Worm (Caenorhabditis elegans): Measurements from ENCODE around the gene cbp-2.

Gene cbp-2

DNA sequence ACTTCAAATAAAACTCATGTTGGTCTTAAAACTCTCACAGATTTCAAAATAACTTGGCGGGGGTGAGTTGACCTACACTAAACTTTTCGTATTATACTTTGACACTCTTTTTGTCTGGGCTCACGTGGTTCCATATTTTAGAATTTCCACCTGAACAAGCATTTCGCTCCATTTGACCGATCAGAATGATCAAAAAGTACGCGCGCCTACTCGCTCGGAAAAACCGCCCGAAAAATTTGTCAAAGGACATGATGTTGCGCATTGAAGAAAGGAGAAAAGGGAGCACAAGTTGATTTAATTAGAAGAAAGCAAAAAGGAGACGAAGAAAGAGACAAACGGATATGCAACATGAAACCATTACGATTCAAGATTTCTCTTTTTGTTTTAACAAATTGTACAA, 36.7 kb upstream of the cbp-2 start:
- no peak for TF ChIP-seq unc-3 (GFP tag; conservative IDR thresholded peaks at IDR 0.05)
- no peak for TF ChIP-seq unc-3 (tag; optimal IDR thresholded peaks at IDR 0.05)
- TF ChIP-seq unc-42 (tag; optimal IDR thresholded peaks at IDR 0.05) = peak; percentile 82

DNA sequence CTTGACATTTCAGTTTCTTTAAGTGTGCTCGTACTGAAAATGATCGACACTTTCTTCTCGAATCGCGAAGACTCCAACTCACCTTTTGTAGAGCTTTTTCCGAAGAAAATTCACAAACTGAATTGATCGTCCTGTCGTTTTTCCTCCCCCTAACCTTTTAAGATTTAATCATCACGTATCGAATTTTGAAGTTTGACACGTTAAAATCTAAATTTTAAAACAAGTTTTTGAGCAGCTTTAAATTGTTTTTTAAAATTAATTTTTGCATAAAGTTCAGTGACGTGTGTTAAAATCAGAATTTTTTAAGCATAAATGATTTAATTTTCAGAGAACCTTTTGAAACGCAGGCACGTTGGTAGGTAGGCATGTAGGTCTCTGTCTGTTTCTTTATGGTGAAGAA, 31.6 kb upstream of the cbp-2 start, which contains the start of gene alg-4:
alg-4 (minus strand) TSS at position 101 of the 400 bp plus-strand sequence.
- TF ChIP-seq ztf-16 (tag; optimal IDR thresholded peaks at IDR 0.05) (no peak), K09A11.1 (tag; optimal IDR thresholded peaks at IDR 0.05; ENCODE audit: insufficient read depth) (no peak), mec-3 (tag; optimal IDR thresholded peaks at IDR 0.05; ENCODE audit: borderline replicate concordance) (no peak), tbx-7 (tag; optimal IDR thresholded peaks at IDR 0.05) (no peak), eyg-1 (tag; optimal IDR thresholded peaks at IDR 0.05) (no peak), lim-6 (tag; optimal IDR thresholded peaks at IDR 0.05) (no peak), ceh-6 (GFP tag; optimal IDR thresholded peaks at IDR 0.05) (no peak), ceh-30 (tag; optimal IDR thresholded peaks at IDR 0.05) (no peak), sox-2 (GFP tag; IDR thresholded peaks at IDR 0.05) (no peak), elt-4 (tag; optimal IDR thresholded peaks at IDR 0.05) (no peak), Y22D7AL.16 (tag; optimal IDR thresholded peaks at IDR 0.05) (no peak), nhr-11 (tag; optimal IDR thresholded peaks at IDR 0.05) (no peak), sox-4 (tag; optimal IDR thresholded peaks at IDR 0.05) (no peak), ceh-48 (tag; optimal IDR thresholded peaks at IDR 0.05) (no peak), dve-1 (tag; optimal IDR thresholded peaks at IDR 0.05) (no peak)

DNA sequence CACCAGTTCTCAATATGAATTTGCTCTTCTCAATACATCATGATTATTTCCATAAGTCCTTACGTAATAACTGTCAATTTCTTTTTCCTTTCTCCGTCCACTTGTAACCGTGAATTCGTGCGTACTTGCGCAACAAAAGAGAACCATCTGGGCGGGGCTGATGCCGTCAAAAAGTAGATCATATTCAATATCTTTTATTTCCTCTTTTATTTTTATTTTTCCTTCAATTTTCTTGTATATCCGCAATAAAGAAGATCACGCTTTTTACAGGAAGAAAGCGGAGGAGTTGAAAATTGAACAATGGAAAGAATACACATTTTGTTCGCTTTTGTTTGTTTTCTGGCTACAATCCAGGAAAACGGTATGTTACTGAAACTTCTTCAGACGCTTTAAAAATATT, 30.1 kb upstream of the cbp-2 start, which contains the start of gene mam-7:
mam-7 (plus strand) TSS at position 301 of the 400 bp plus-strand sequence.
- no peak for TF ChIP-seq madf-2 (tag; optimal IDR thresholded peaks at IDR 0.05)
- no peak for TF ChIP-seq ceh-22 (tag; optimal IDR thresholded peaks at IDR 0.05)
- no peak for TF ChIP-seq hlh-30 (tag; optimal IDR thresholded peaks at IDR 0.05; ENCODE audit: insufficient read depth)
- no peak for TF ChIP-seq fkh-6 (tag; optimal IDR thresholded peaks at IDR 0.05)
- TF ChIP-seq ceh-48 (tag; optimal IDR thresholded peaks at IDR 0.05) = no peak
- no peak for TF ChIP-seq Y22D7AL.16 (tag; optimal IDR thresholded peaks at IDR 0.05)
- TF ChIP-seq ttx-3 (tag; optimal IDR thresholded peaks at IDR 0.05) = no peak
- TF ChIP-seq nhr-232 (tag; optimal IDR thresholded peaks at IDR 0.05) = no peak
- TF ChIP-seq fkh-10 (GFP tag; optimal IDR thresholded peaks at IDR 0.05) = no peak
- TF ChIP-seq hlh-8 (tag; optimal IDR thresholded peaks at IDR 0.05) = no peak
- TF ChIP-seq hlh-13 (GFP tag; optimal IDR thresholded peaks at IDR 0.05) = no peak
- TF ChIP-seq ceh-6 (GFP tag; optimal IDR thresholded peaks at IDR 0.05) = no peak
- no peak for TF ChIP-seq hlh-15 (tag; optimal IDR thresholded peaks at IDR 0.05)
- TF ChIP-seq ref-2 (tag; optimal IDR thresholded peaks at IDR 0.05) = no peak
- no peak for TF ChIP-seq unc-86 (tag; optimal IDR thresholded peaks at IDR 0.05)
- TF ChIP-seq ahr-1 (tag; optimal IDR thresholded peaks at IDR 0.05) = no peak

ce11 chrIII:9899720-9900119, 23.3 kb upstream of the cbp-2 start:
- TF ChIP-seq pat-9 (tag; optimal IDR thresholded peaks at IDR 0.05) (no peak), rnt-1 (tag; optimal IDR thresholded peaks at IDR 0.05) (no peak), ceh-14 (tag; optimal IDR thresholded peaks at IDR 0.05) (no peak), hlh-8 (tag; optimal IDR thresholded peaks at IDR 0.05) (no peak), ttx-3 (tag; optimal IDR thresholded peaks at IDR 0.05) (no peak), nhr-232 (tag; optimal IDR thresholded peaks at IDR 0.05) (no peak), ceh-6 (GFP tag; optimal IDR thresholded peaks at IDR 0.05) (no peak), madf-2 (tag; optimal IDR thresholded peaks at IDR 0.05) (no peak), ama-1 (optimal IDR thresholded peaks at IDR 0.05) (no peak), ceh-45 (GFP tag; IDR thresholded peaks at IDR 0.05) (no peak), npax-4 (tag; optimal IDR thresholded peaks at IDR 0.05) (no peak), sox-2 (GFP tag; IDR thresholded peaks at IDR 0.05) (no peak)

Measured in whole organism, late embryonic.